Worm (Caenorhabditis elegans) whole organism, L4/young adult: ENCODE data around the gene mma-1.

Source experiments
- dao-5 ChIP-seq: sonication (generic microtip); optimal IDR thresholded peaks from 2 replicates; lab custom pipeline; 2016; ENCODE audit warnings: missing genotype, missing genetic modification characterization, moderate library complexity, missing compliant biosample characterization
- him-1 ChIP-seq: sonication (generic microtip); optimal IDR thresholded peaks from 2 replicates; lab custom pipeline; 2016; ENCODE audit warnings: missing genotype, missing genetic modification reagents, missing genetic modification characterization, missing compliant biosample characterization

DNA sequence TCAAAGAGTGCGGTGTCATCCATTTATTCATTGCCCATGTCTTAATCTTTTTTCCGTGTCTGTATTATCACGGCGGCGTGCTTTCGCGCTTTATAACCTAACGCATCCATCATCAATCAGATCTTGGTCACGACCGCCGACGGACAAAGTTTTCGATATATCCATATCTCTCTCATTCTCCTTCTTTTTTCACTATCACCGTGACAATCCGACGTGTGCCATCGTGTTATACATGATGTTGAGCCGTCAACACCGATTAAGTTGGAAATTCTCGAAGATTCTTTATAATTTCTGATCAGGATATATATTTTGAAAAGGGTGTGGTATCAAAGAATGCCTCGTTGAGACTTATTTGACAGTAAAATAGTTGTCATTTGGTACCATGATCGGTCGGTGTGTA, 39.2 kb downstream of the mma-1 start:
- TF ChIP-seq him-1 (tag; lab: Kevin White, UChicago) (no peak), dao-5 (tag; lab: Kevin White, UChicago) (no peak)
